Worm (Caenorhabditis elegans): Measurements from ENCODE around the gene srt-74.
"Not testable (repeated sequence)": the region's sequence is repeated elsewhere in the genome, so short reads cannot be mapped to it uniquely, and the experiment has no call there.

srt-74 gene

DNA sequence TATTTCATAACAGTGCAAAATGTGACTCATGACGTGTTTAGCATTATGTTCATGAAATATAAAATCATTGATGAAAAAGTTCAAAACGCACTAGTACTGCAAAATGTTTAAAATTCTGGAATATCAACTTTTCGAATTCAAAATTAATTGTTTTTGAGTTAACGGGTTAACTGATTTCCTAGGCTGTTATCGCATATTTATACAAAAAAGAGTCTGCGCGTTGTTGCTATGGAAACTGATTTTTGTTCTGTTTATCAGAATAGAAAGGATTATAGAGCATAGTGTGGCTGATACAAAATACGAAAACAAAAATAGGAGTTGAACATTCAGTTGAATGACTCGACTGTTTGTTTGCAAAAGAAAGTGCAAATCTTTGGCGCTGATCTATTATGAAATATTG, 35.5 kb upstream of the srt-74 start:
- TF ChIP-seq sea-2 (GFP tag; optimal IDR thresholded peaks at IDR 0.05) (no peak), nhr-43 (tag; optimal IDR thresholded peaks at IDR 0.05; ENCODE audit: poor library complexity, severe bottlenecking) (no peak), zag-1 (tag; optimal IDR thresholded peaks at IDR 0.05) (no peak), ZK546.5 (tag; optimal IDR thresholded peaks at IDR 0.05) (no peak), nhr-77 (tag; optimal IDR thresholded peaks at IDR 0.05) (no peak), nhr-23 (tag; optimal IDR thresholded peaks at IDR 0.05) (no peak), nhr-12 (tag; optimal IDR thresholded peaks at IDR 0.05) (no peak), egl-5 (tag; optimal IDR thresholded peaks at IDR 0.05) (no peak), egl-27 (tag; optimal IDR thresholded peaks at IDR 0.05) (no peak), nhr-25 (tag; optimal IDR thresholded peaks at IDR 0.05) (no peak)

DNA sequence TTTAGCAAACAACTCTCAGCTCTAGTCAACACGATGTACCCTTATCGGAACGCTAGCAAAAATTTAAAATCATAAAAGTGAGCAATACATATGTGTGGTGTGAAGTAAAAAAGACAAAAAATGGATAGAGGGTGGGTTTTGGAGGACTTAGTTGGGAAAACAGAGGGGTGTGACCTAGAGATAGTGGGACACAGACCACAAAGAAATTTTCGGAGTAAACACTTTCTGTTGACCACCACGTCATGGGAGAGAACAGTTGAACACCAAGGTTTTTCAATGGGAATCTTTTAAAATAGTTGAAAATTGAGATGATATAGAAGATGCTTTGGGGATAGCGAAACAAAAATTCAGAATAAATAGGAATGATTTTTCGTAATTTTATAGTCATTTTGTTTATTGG, 35.1 kb upstream of the srt-74 start:
- no peak for TF ChIP-seq nhr-12 (tag; optimal IDR thresholded peaks at IDR 0.05)
- TF ChIP-seq snpc-4 (tag; optimal IDR thresholded peaks at IDR 0.05) = peak; percentile 41
- TF ChIP-seq pha-4 (tag; optimal IDR thresholded peaks at IDR 0.05) = peak; percentile 71
- TF ChIP-seq nfya-1 (tag; optimal IDR thresholded peaks at IDR 0.05; ENCODE audit: insufficient read depth) = peak; percentile 11
- TF ChIP-seq fkh-10 (GFP tag; optimal IDR thresholded peaks at IDR 0.05) = no peak

DNA sequence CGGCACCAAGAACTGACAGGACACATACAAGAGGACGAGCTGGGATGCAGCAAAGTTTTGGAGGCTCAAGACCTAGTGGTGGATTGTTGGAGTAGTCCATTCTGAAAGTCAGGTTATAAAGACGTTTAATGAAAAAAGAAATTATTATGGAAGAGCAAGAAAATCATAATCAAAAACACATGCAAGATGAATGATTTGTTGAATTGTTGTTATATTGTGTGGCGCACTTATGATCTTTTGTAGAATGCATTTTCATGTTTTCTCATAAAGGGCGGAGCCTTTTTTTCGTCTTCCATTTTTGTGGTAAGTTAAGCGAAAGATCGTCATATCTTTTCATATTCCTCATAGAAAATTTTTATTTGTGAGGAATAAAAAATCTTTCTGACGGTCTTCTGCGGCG, 34.4 kb upstream of the srt-74 start, which contains the start of gene F47B8.2:
F47B8.2 (minus strand) TSS at position 101 of the 400 bp plus-strand sequence.
- TF ChIP-seq ztf-4 (tag; optimal IDR thresholded peaks at IDR 0.05) (no peak), nhr-237 (tag; optimal IDR thresholded peaks at IDR 0.05) (no peak), lin-39 (tag; optimal IDR thresholded peaks at IDR 0.05) (no peak), ceh-82 (tag; optimal IDR thresholded peaks at IDR 0.05) (no peak), nhr-12 (tag; optimal IDR thresholded peaks at IDR 0.05) (no peak), elt-2 (tag; optimal IDR thresholded peaks at IDR 0.05) (no peak), elt-1 (tag; optimal IDR thresholded peaks at IDR 0.05) (no peak), daf-12 (tag; optimal IDR thresholded peaks at IDR 0.05) (no peak), ceh-9 (tag; optimal IDR thresholded peaks at IDR 0.05) (no peak), egl-5 (tag; optimal IDR thresholded peaks at IDR 0.05) (no peak), nhr-11 (tag; optimal IDR thresholded peaks at IDR 0.05) (no peak), nhr-43 (tag; optimal IDR thresholded peaks at IDR 0.05; ENCODE audit: poor library complexity, severe bottlenecking) (no peak), fos-1 (tag; optimal IDR thresholded peaks at IDR 0.05) (no peak)

DNA sequence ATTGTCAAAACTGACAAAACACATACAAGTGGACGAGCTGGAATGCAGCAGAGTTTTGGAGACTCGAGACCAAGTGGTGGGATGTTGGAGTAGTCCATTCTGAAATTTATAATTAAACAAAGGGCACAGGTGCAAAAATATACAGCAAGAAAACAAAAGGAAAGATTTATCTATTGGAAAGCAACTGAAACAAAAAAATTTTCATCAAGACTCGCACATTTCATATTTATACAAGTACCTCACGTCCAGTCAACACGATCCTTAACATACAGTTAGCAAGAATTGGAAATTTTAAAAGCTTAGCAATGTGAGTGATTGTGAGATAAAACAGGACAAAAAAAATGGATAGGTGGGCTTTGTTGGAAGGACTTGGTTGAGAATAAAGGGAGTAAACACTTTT, 32.1 kb upstream of the srt-74 start, which contains the start of gene F47B8.1:
F47B8.1 (minus strand) TSS at position 101 of the 400 bp plus-strand sequence.
- TF ChIP-seq nhr-43 (tag; optimal IDR thresholded peaks at IDR 0.05; ENCODE audit: poor library complexity, severe bottlenecking) (no peak), elt-3 (tag; optimal IDR thresholded peaks at IDR 0.05) (no peak), ceh-9 (tag; optimal IDR thresholded peaks at IDR 0.05) (no peak), eor-1 (tag; optimal IDR thresholded peaks at IDR 0.05) (no peak), jun-1 (tag; optimal IDR thresholded peaks at IDR 0.05) (no peak), nhr-11 (tag; optimal IDR thresholded peaks at IDR 0.05) (no peak), nhr-237 (tag; optimal IDR thresholded peaks at IDR 0.05) (no peak)

DNA sequence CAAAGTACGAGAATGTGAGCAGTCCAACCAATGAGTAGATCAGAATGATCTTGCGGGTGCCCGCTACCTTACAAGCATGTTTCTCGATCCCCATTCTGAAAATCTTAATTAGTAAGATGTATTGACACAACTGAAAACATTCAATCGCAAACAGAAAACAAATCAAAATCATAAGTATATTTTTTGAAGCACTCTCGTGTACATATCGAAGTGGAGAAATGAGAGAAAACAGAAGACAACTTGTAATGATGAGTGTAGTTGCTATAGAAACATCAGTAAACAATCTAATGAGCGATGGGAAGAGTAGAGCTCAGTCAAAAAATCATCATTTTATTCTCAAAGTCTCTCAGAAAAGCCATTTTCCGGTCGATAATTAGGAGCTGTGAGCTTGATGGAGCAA, 30.6 kb upstream of the srt-74 start, which contains the start of gene F14D7.8:
F14D7.8 (minus strand) TSS at position 101 of the 400 bp plus-strand sequence.
- TF ChIP-seq elt-2 (tag; optimal IDR thresholded peaks at IDR 0.05) = no peak

DNA sequence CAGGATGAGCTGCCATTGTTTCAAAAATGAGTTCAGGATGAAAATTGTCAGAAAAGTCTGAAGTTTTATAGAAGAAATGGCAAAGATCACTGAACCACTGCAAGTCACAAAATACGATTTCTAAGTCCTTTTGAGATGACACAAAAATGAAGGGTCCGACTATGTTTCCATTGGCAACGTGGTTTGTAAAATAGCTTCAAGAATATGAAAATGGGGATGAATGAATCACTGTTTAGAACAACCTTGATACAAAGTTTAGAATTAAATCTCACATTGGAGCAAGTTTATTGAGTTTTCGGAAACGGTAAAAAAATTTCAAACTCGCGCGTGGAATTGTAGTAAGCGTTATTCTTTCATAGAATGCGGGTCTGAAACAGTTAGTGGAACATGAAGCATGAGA, 29.0 kb upstream of the srt-74 start, which contains the start of gene ddn-3:
ddn-3 (minus strand) TSS at position 101 of the 400 bp plus-strand sequence.
- no peak for TF ChIP-seq ztf-4 (tag; optimal IDR thresholded peaks at IDR 0.05)
- TF ChIP-seq jun-1 (tag; optimal IDR thresholded peaks at IDR 0.05) = no peak
- no peak for TF ChIP-seq nhr-25 (tag; optimal IDR thresholded peaks at IDR 0.05)
- no peak for TF ChIP-seq skn-1 (tag; optimal IDR thresholded peaks at IDR 0.05)
- no peak for TF ChIP-seq nhr-77 (tag; optimal IDR thresholded peaks at IDR 0.05)
- no peak for TF ChIP-seq elt-2 (tag; optimal IDR thresholded peaks at IDR 0.05)
- no peak for TF ChIP-seq ztf-11 (tag; optimal IDR thresholded peaks at IDR 0.05)
- no peak for TF ChIP-seq R02D3.7 (tag; optimal IDR thresholded peaks at IDR 0.05)

DNA sequence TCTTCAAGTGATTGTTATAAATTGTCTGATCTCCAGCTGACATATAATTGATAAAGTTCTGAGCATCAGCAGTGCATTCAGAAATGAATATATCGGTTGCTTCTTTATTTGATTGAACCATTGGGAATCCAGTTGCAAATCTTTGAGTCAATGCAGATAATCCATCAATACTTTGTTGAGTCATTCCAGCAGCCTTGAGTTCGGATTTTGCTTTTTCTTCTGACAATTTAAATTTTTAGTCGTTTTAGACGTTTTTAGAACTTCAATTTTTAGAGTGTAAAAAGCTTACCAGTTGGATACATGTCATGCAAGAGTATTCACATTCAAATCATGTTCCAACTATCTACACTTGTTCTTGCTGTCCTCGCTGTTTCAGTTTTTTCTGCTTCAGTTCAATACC, 27.5 kb upstream of the srt-74 start, which contains the start of gene F14D7.14:
F14D7.14 (plus strand) TSS at position 301 of the 400 bp plus-strand sequence.
- not testable (repeated sequence) for TF ChIP-seq zag-1, elt-3, pha-4 (tag; optimal IDR thresholded peaks at IDR 0.05)
